Fruit fly (Drosophila melanogaster) whole organism, pupa: Measurements from ENCODE around the gene Ubc2.

ENCODE experiments used
- CG10348 ChIP-seq: fragments of 200-800 bp; sonication (Bioruptor generic); IDR thresholded peaks from 2 replicates; pipeline ENCODE4 v1.3.6; 2022; ENCODE audit warnings: missing biosample characterization, missing genetic modification characterization
- CG12605 ChIP-seq: fragments of 200-800 bp; sonication (Bioruptor generic); IDR thresholded peaks from 2 replicates; pipeline ENCODE4 v1.3.6; 2022; ENCODE audit warnings: missing biosample characterization, missing genetic modification characterization
- CG13204 ChIP-seq: fragments of 200-800 bp; sonication (Bioruptor generic); optimal IDR thresholded peaks from 2 replicates; lab custom pipeline; 2018; ENCODE audit warnings: missing biosample characterization, mild to moderate bottlenecking, missing genetic modification characterization, moderate library complexity
- CG14655 ChIP-seq: fragments of 200-800 bp; sonication (Bioruptor generic); optimal IDR thresholded peaks from 3 replicates; lab custom pipeline; 2017; ENCODE audit warnings: mild to moderate bottlenecking, missing biosample characterization, missing genetic modification reagents, missing genetic modification characterization
- CG15710 ChIP-seq: fragments of 200-800 bp; sonication (Bioruptor generic); optimal IDR thresholded peaks from 2 replicates; lab custom pipeline; 2018; ENCODE audit warnings: missing biosample characterization, mild to moderate bottlenecking, missing genetic modification characterization, moderate library complexity
- CG17806 ChIP-seq: fragments of 200-800 bp; sonication (Bioruptor generic); optimal IDR thresholded peaks from 2 replicates; lab custom pipeline; 2018; ENCODE audit warnings: missing biosample characterization, mild to moderate bottlenecking, missing genetic modification characterization, moderate library complexity
- CG32121 ChIP-seq: fragments of 200-800 bp; sonication (Bioruptor generic); IDR thresholded peaks from 2 replicates; pipeline ENCODE4 v1.3.6; 2022; ENCODE audit warnings: missing biosample characterization, missing genetic modification characterization
- CG34367 ChIP-seq: fragments of 200-800 bp; sonication (Bioruptor generic); optimal IDR thresholded peaks from 2 replicates; lab custom pipeline; 2018; ENCODE audit warnings: missing biosample characterization, mild to moderate bottlenecking, missing genetic modification characterization
- CG4496 ChIP-seq: fragments of 200-800 bp; sonication (Bioruptor generic); IDR thresholded peaks from 3 replicates; pipeline ENCODE4 v1.3.6; 2022; ENCODE audit warnings: missing biosample characterization, missing genetic modification characterization
- CG8159 ChIP-seq: fragments of 200-800 bp; sonication (Bioruptor generic); optimal IDR thresholded peaks from 3 replicates; lab custom pipeline; 2018; ENCODE audit warnings: missing biosample characterization, mild to moderate bottlenecking, missing genetic modification characterization, moderate library complexity
- CG8301 ChIP-seq: fragments of 200-800 bp; sonication (Bioruptor generic); optimal IDR thresholded peaks from 2 replicates; lab custom pipeline; 2018; ENCODE audit warnings: missing biosample characterization, mild to moderate bottlenecking, missing genetic modification characterization
- CG9948 ChIP-seq: fragments of 200-800 bp; sonication (Bioruptor generic); optimal IDR thresholded peaks from 2 replicates; lab custom pipeline; 2018; ENCODE audit warnings: missing biosample characterization, mild to moderate bottlenecking, missing genetic modification characterization, moderate library complexity
- D1 ChIP-seq: fragments of 200-800 bp; sonication (Bioruptor generic); optimal IDR thresholded peaks from 2 replicates; lab custom pipeline; 2018; ENCODE audit warnings: missing biosample characterization, mild to moderate bottlenecking, missing genetic modification characterization, moderate library complexity
- EcR ChIP-seq: fragments of 200-800 bp; sonication (Bioruptor generic); optimal IDR thresholded peaks from 3 replicates; lab custom pipeline; 2019; ENCODE audit warnings: missing biosample characterization, missing genetic modification characterization, mild to moderate bottlenecking, moderate library complexity, missing genetic modification reagents
- Ets98B ChIP-seq: fragments of 200-800 bp; sonication (Bioruptor generic); IDR thresholded peaks from 2 replicates; pipeline ENCODE4 v1.3.6; 2022; ENCODE audit warnings: missing biosample characterization, missing genetic modification characterization
- Pif1A ChIP-seq: fragments of 200-800 bp; sonication (Bioruptor generic); optimal IDR thresholded peaks from 3 replicates; lab custom pipeline; 2016; ENCODE audit warnings: missing biosample characterization, missing genetic modification characterization
- Pif1B ChIP-seq: fragments of 200-800 bp; sonication (Bioruptor generic); optimal IDR thresholded peaks from 3 replicates; lab custom pipeline; 2016; ENCODE audit warnings: missing biosample characterization, missing genetic modification characterization
- Snoo ChIP-seq: fragments of 200-800 bp; sonication (Bioruptor generic); optimal IDR thresholded peaks from 3 replicates; lab custom pipeline; 2017; ENCODE audit warnings: missing biosample characterization, mild to moderate bottlenecking, missing genetic modification characterization, inconsistent platforms
- fd96Ca ChIP-seq: fragments of 200-800 bp; sonication (Bioruptor generic); IDR thresholded peaks from 3 replicates; pipeline ENCODE4 v1.3.6; 2022; ENCODE audit warnings: missing biosample characterization, missing genetic modification characterization
- gl ChIP-seq: fragments of 200-800 bp; sonication (Bioruptor generic); optimal IDR thresholded peaks from 2 replicates; lab custom pipeline; 2018; ENCODE audit warnings: missing biosample characterization, mild to moderate bottlenecking, missing genetic modification characterization
- rn ChIP-seq: fragments of 200-800 bp; sonication (Bioruptor generic); IDR thresholded peaks from 2 replicates; pipeline ENCODE4 v1.3.6; 2022; ENCODE audit warnings: missing biosample characterization, missing genetic modification characterization

Gene Ubc2

DNA sequence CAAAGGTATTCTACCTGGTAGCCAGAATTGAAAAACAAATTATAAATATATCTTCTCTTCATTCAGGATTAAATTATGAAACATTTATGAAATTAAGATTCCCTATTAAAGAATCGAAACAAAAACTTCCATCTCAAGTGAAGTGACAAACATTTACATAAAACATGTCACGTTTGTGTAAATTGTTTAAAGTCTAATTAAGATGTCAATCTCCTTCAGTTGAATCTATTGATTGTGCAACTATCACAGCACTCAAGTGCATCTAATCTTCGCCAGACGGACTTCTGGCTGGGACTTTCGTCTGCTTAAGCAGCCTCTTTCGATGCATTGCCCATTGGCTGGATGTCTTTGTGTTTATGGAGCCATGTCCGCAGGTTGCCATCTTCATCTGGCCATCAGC is 24.3 kb upstream of the Ubc2 start:
- TF ChIP-seq CG14655 (peak; percentile 53), CG9948 (tag; lab: Kevin White, UChicago) (peak; percentile 46), CG4496 (GFP tag; lab: Robert Waterston, UW) (no peak), CG32121 (GFP tag; lab: Robert Waterston, UW) (no peak)

DNA sequence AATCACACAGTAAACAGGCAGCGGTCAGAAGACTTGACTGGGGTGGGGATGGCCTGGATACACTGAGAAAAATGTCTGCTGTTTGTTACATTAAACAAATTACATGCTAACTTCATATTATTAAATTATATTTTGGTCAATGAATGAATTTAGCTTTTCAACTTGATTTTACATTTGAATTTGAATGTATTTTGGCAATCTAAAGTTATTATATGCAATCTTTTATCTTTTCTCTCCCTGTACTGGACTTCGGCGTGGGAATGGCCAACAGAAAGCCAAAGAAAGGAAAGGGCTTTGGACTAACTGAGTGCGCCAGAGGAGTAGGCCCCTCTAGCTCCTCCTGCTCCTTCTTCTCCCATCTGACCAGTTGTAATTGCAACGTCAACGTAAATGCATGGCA is 23.5 kb upstream of the Ubc2 start:
- TF ChIP-seq D1 (tag; lab: Kevin White, UChicago) (no peak), gl (tag; lab: Kevin White, UChicago) (peak; percentile 29), CG4496 (GFP tag; lab: Robert Waterston, UW) (no peak; the same call in 2 of the 3 replicates), Ets98B (GFP tag; lab: Robert Waterston, UW) (no peak), fd96Ca (peak; percentile 57; the same call in 1 of the 3 replicates), Snoo (tag; lab: Kevin White, UChicago) (peak; percentile 76), rn (no peak), EcR (peak; percentile 11), CG32121 (GFP tag; lab: Robert Waterston, UW) (no peak), CG14655 (peak; percentile 66), Pif1A (peak; percentile 71), CG12605 (no peak; the same call in 1 of the 2 replicates), Pif1B (GFP tag; lab: Kevin White, UChicago) (peak; percentile 57), CG8159 (tag; lab: Kevin White, UChicago) (peak; percentile 44), CG13204 (GFP tag; lab: Kevin White, UChicago) (no peak), CG9948 (tag; lab: Kevin White, UChicago) (peak; percentile 58), CG34367 (tag; lab: Kevin White, UChicago) (peak; percentile 18), CG15710 (tag; lab: Kevin White, UChicago) (peak; percentile 49), CG10348 (GFP tag; lab: Robert Waterston, UW) (no peak), CG8301 (tag; lab: Kevin White, UChicago) (peak; percentile 38), CG17806 (peak; percentile 66)

DNA sequence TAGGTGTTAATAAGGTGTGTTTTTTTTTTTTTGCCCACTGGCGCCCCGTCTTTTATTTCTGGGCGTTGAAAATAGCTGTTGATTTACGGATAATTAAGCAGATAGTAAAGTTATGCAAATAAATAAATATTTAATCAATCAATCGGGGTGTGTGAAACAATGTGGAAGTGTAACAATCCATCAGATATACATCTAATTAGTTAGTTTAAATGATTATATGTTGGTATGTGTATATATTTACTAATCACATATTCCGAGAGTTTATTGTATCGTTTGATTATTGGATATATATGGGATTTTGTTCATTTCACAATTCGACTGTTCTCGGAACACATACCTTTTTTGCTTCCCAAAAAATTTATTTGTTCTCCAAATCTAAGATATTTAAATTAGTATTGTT is 22.1 kb upstream of the Ubc2 start, which contains the start of gene CG31870:
TSS of gene CG31870 (plus strand) at position 301 of the 400 bp plus-strand sequence.
- TF ChIP-seq gl (tag; lab: Kevin White, UChicago) = no peak
- TF ChIP-seq CG34367 (tag; lab: Kevin White, UChicago) = no peak
- TF ChIP-seq CG10348 (GFP tag; lab: Robert Waterston, UW) = no peak
- TF ChIP-seq CG32121 (GFP tag; lab: Robert Waterston, UW) = no peak
- no peak for TF ChIP-seq CG12605
- TF ChIP-seq CG4496 (GFP tag; lab: Robert Waterston, UW) = no peak
- no peak for TF ChIP-seq CG14655
- no peak for TF ChIP-seq Pif1B (GFP tag; lab: Kevin White, UChicago)
- no peak for TF ChIP-seq CG8301 (tag; lab: Kevin White, UChicago)
- TF ChIP-seq Pif1A = no peak
- TF ChIP-seq EcR = no peak
- TF ChIP-seq Snoo (tag; lab: Kevin White, UChicago) = no peak
- no peak for TF ChIP-seq CG15710 (tag; lab: Kevin White, UChicago)
- TF ChIP-seq rn = no peak
- no peak for TF ChIP-seq Ets98B (GFP tag; lab: Robert Waterston, UW)
- no peak for TF ChIP-seq D1 (tag; lab: Kevin White, UChicago)
- TF ChIP-seq CG9948 (tag; lab: Kevin White, UChicago) = no peak
- TF ChIP-seq fd96Ca = no peak

DNA sequence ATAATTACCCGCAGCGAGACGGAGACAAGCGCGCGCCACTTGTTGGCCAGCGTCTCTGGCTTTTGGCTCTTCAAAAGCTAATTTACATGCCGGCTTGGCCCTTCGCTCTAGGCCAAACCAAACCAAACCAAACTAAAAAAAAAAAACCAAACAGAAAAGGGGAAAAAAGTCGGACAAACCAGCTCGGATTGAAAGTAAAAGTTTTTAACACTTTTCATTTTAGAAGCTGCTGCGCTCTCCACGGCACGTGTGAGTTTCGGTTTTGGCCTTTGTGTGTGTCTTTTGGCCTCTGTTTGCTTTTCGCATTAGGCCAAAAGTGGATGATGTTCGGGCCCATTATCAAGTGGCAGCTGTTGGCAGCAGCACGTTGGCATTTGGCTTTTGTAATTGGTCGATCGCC is 13.4 kb upstream of the Ubc2 start:
- TF ChIP-seq CG4496 (GFP tag; lab: Robert Waterston, UW) (no peak), Ets98B (GFP tag; lab: Robert Waterston, UW) (no peak), CG10348 (GFP tag; lab: Robert Waterston, UW) (no peak), CG13204 (GFP tag; lab: Kevin White, UChicago) (no peak), D1 (tag; lab: Kevin White, UChicago) (no peak), CG12605 (no peak), CG32121 (GFP tag; lab: Robert Waterston, UW) (no peak), rn (no peak), CG8159 (tag; lab: Kevin White, UChicago) (no peak), CG34367 (tag; lab: Kevin White, UChicago) (no peak), CG15710 (tag; lab: Kevin White, UChicago) (no peak), Pif1A (no peak), EcR (no peak), CG9948 (tag; lab: Kevin White, UChicago) (no peak), CG17806 (no peak), Snoo (tag; lab: Kevin White, UChicago) (no peak), Pif1B (GFP tag; lab: Kevin White, UChicago) (no peak), fd96Ca (no peak), gl (tag; lab: Kevin White, UChicago) (no peak)

DNA sequence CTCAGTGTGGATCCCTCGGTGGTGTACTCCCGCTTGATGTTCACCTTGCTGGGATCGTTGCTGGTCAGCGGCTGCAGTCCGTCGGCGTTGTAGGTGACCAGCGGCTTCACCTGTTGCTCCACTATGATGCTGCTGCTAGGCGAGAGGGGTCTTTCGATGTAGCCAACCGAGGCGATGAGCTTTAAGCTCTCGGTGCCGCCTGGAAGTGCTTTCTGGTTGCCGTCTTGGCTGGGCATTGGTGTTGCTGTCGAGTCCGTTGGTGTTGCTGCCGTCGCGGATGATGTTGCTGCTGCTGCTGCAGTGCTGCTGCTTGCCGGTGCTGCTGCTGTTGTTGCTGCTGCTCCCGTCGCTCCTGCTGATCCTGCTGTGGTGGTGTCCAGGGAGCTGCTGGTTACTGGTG is 6.2 kb upstream of the Ubc2 start:
- TF ChIP-seq Pif1A = no peak
- peak; percentile 42; the same call in 1 of the 2 replicates for TF ChIP-seq CG12605
- TF ChIP-seq CG4496 (GFP tag; lab: Robert Waterston, UW) = peak; percentile 33; the same call in 1 of the 3 replicates
- TF ChIP-seq, all 21 proteins: peak for 2

DNA sequence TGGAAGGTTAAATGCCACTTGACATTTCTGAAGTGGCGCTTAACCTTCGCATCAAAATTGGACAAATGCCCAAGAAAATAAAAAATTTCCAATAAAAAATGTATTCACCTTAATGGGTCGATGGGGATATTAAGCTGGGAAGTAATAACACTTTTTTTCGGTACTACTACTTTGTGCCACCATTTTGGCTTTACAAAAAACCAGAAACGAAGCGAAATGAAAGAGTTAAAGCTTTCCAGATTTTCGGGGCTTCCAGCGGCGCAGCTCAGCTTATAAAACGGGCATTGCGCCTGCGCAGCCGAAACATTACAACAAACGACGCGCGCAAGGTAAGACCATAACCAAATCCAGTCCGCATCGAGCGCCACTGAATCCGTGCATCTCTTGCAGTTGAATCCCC is 2.8 kb upstream of the Ubc2 start, which contains the start of gene CG17127:
TSS of gene CG17127 (plus strand) at position 301 of the 400 bp plus-strand sequence.
- no peak for TF ChIP-seq CG32121 (GFP tag; lab: Robert Waterston, UW)
- TF ChIP-seq CG12605 = no peak
- no peak for TF ChIP-seq gl (tag; lab: Kevin White, UChicago)
- no peak for TF ChIP-seq CG4496 (GFP tag; lab: Robert Waterston, UW)
- no peak for TF ChIP-seq EcR
- no peak for TF ChIP-seq CG34367 (tag; lab: Kevin White, UChicago)
- no peak for TF ChIP-seq CG14655
- TF ChIP-seq, all 21 proteins: peak for 0
